Fruit fly (Drosophila melanogaster) whole organism, wandering third instar larva: ENCODE results near the gene dgt6.
A peak's percentile ranks its signal among the peaks of the same experiment; 100 is the strongest.

Experiments
- CrebA ChIP-seq: fragments of 200-800 bp; sonication (Bioruptor generic); optimal IDR thresholded peaks from 2 replicates; lab custom pipeline; 2016; ENCODE audit warnings: missing biosample characterization, mild to moderate bottlenecking, missing genetic modification characterization, borderline replicate concordance
- HLH106 ChIP-seq: fragments of 200-800 bp; optimal IDR thresholded peaks from 3 replicates; lab custom pipeline; 2019; ENCODE audit warnings: missing biosample characterization, mild to moderate bottlenecking, missing genetic modification characterization, moderate library complexity
- Hr78 ChIP-seq: fragments of >200 bp; optimal IDR thresholded peaks from 2 replicates; lab custom pipeline; 2017; ENCODE audit warnings: missing biosample characterization, missing genetic modification characterization
- Jra ChIP-seq: sonication (Bioruptor generic); optimal IDR thresholded peaks from 2 replicates; lab custom pipeline; 2016; ENCODE audit warnings: missing biosample characterization, missing genetic modification characterization
- Myc ChIP-seq: fragments of >200 bp; optimal IDR thresholded peaks from 2 replicates; lab custom pipeline; 2017
- Rel ChIP-seq, 2 experiments: fragments of 200-800 bp; sonication (Bioruptor generic) in 1 of 2; optimal IDR thresholded peaks; 2 replicates in 1 of 2; 3 replicates in 1 of 2; lab custom pipeline; 2016 to 2019; ENCODE audit warnings: mild to moderate bottlenecking in 2 of 2, missing biosample characterization in 2 of 2, missing genetic modification characterization in 2 of 2, moderate library complexity in 1 of 2
- dmrt93B ChIP-seq: fragments of 200-800 bp; sonication (Bioruptor generic); optimal IDR thresholded peaks from 2 replicates; lab custom pipeline; 2018; ENCODE audit warnings: missing biosample characterization, mild to moderate bottlenecking, missing genetic modification characterization
- h ChIP-seq: fragments of 200-800 bp; sonication (Bioruptor generic); optimal IDR thresholded peaks from 3 replicates; lab custom pipeline; 2016; ENCODE audit warnings: missing biosample characterization, mild to moderate bottlenecking, missing genetic modification characterization
- pan ChIP-seq: fragments of >200 bp; optimal IDR thresholded peaks from 2 replicates; lab custom pipeline; 2017
- usp ChIP-seq: fragments of >200 bp; optimal IDR thresholded peaks from 2 replicates; lab custom pipeline; 2017; ENCODE audit warnings: missing biosample characterization, missing genetic modification characterization

dm6 chr3R:29082034-29082433 is 48.7 kb downstream of the dgt6 start:
- no peak for TF ChIP-seq pan (lab: Kevin White, UChicago)
- TF ChIP-seq Rel (GFP tag; optimal IDR thresholded peaks at IDR 0.05; lab: Kevin White, UChicago): no peak
- TF ChIP-seq Rel (tag; optimal IDR thresholded peaks at IDR 0.05; lab: Kevin White, UChicago): peak; percentile 49
- TF ChIP-seq CrebA (GFP tag; lab: Kevin White, UChicago): no peak
- TF ChIP-seq h (GFP tag; lab: Kevin White, UChicago): no peak
- TF ChIP-seq Hr78 (GFP tag; lab: Kevin White, UChicago): no peak
- no peak for TF ChIP-seq Myc (lab: Kevin White, UChicago)
- TF ChIP-seq Jra (GFP tag; lab: Kevin White, UChicago): no peak
- TF ChIP-seq dmrt93B (GFP tag; lab: Kevin White, UChicago): no peak
- TF ChIP-seq HLH106: no peak
- no peak for TF ChIP-seq usp (GFP tag; lab: Kevin White, UChicago)
